Worm (Caenorhabditis elegans): ENCODE measurements around the gene cogc-6.

The cogc-6 gene

ce11 chrV:8190430-8190829 is 30.7 kb downstream of the cogc-6 start, which contains the start of gene F20D6.1:
TSS of gene F20D6.1 (plus strand) at chrV:8190730.
- TF ChIP-seq ztf-7 (tag; optimal IDR thresholded peaks at IDR 0.05) (no peak), ceh-82 (tag; optimal IDR thresholded peaks at IDR 0.05) (no peak)

- TF ChIP-seq mes-2 (tag; optimal IDR thresholded peaks at IDR 0.05; ENCODE audit: poor library complexity, severe bottlenecking) (no peak), ZK337.2 (GFP tag; IDR thresholded peaks at IDR 0.05) (no peak), nhr-76 (tag; optimal IDR thresholded peaks at IDR 0.05) (no peak), php-3 (GFP tag; IDR thresholded peaks at IDR 0.05) (no peak), madf-9 (GFP tag; conservative IDR thresholded peaks at IDR 0.05) (no peak), R02D3.7 (tag; optimal IDR thresholded peaks at IDR 0.05) (no peak), zag-1 (tag; optimal IDR thresholded peaks at IDR 0.05) (no peak), nhr-102 (tag; optimal IDR thresholded peaks at IDR 0.05) (no peak), F37D6.2 (tag; optimal IDR thresholded peaks at IDR 0.05) (no peak), lin-39 (tag; optimal IDR thresholded peaks at IDR 0.05) (no peak), ztf-11 (tag; optimal IDR thresholded peaks at IDR 0.05) (no peak), F10B5.3 (tag; optimal IDR thresholded peaks at IDR 0.05) (no peak)
Observed at ce11 chrV:8190016-8190415, 31.1 kb downstream of the cogc-6 start, which contains the start of gene F20D6.12. TSS of gene F20D6.12 (minus strand) at chrV:8190116.

- peak; percentile 94 for TF ChIP-seq aha-1 (tag)
- TF ChIP-seq egl-43 (GFP tag; IDR thresholded peaks at IDR 0.05), result no peak
Observed at ce11 chrV:8188421-8188820, 32.7 kb downstream of the cogc-6 start, which contains the start of gene F20D6.15. TSS of gene F20D6.15 (minus strand) at chrV:8188467.

ce11 chrV:8185737-8186136 is 35.4 kb downstream of the cogc-6 start, which contains the start of gene F20D6.2:
TSS of gene F20D6.2 (plus strand) at chrV:8186037.
- TF ChIP-seq unc-62 (GFP tag; optimal IDR thresholded peaks at IDR 0.05 in 1 of 2), result peak in 1 of 2 experiments; percentile 1
- no peak for TF ChIP-seq unc-62 (tag; optimal IDR thresholded peaks at IDR 0.05)
- TF ChIP-seq lin-38 (GFP tag; IDR thresholded peaks at IDR 0.05), result no peak
- TF ChIP-seq aha-1 (tag), result peak; percentile 68

- no peak for TF ChIP-seq mdl-1 (tag; optimal IDR thresholded peaks at IDR 0.05)
- no peak for TF ChIP-seq ces-1 (GFP tag; optimal IDR thresholded peaks at IDR 0.05)
- TF ChIP-seq nhr-48 (tag; optimal IDR thresholded peaks at IDR 0.05), result no peak
- no peak for TF ChIP-seq mxl-2 (GFP tag; conservative IDR thresholded peaks at IDR 0.05)
- no peak for TF ChIP-seq ztf-11 (tag; optimal IDR thresholded peaks at IDR 0.05)
- no peak for TF ChIP-seq egl-43 (GFP tag; IDR thresholded peaks at IDR 0.05)
- TF ChIP-seq lin-1 (GFP tag; IDR thresholded peaks at IDR 0.05), result no peak
- TF ChIP-seq zip-11 (GFP tag; IDR thresholded peaks at IDR 0.05), result no peak
- no peak for TF ChIP-seq attf-4 (tag; optimal IDR thresholded peaks at IDR 0.05)
- no peak for TF ChIP-seq lin-13 (GFP tag; optimal IDR thresholded peaks at IDR 0.05)
- TF ChIP-seq vab-7 (GFP tag; IDR thresholded peaks at IDR 0.05), result no peak
- no peak for TF ChIP-seq daf-12 (tag; optimal IDR thresholded peaks at IDR 0.05)
- no peak for TF ChIP-seq dmd-9 (GFP tag; IDR thresholded peaks at IDR 0.05)
- TF ChIP-seq Y48G9A.11 (GFP tag; IDR thresholded peaks at IDR 0.05), result no peak
- TF ChIP-seq hlh-30 (tag; optimal IDR thresholded peaks at IDR 0.05; ENCODE audit: insufficient read depth), result no peak
- TF ChIP-seq dpl-1 (GFP tag; optimal IDR thresholded peaks at IDR 0.05), result no peak
- TF ChIP-seq dve-1 (tag; optimal IDR thresholded peaks at IDR 0.05; ENCODE audit: insufficient read depth), result no peak
Observed at ce11 chrV:8183384-8183783, 37.7 kb downstream of the cogc-6 start, which contains the start of gene srp-8. TSS of gene srp-8 (plus strand) at chrV:8183684.

Data from whole organism, L4 larva.